Fruit fly (Drosophila melanogaster) whole organism, prepupa: ENCODE results near the gene CG11373.

ENCODE experiments used
- Blimp-1 ChIP-seq: fragments of 200-800 bp; sonication (Bioruptor generic); optimal IDR thresholded peaks from 3 replicates; lab custom pipeline; 2017; ENCODE audit warnings: missing biosample characterization, missing genetic modification characterization, mild to moderate bottlenecking, moderate library complexity, missing genetic modification reagents
- CG10631 ChIP-seq: fragments of 200-800 bp; sonication (Bioruptor generic); optimal IDR thresholded peaks from 2 replicates; lab custom pipeline; 2016; ENCODE audit warnings: missing biosample characterization, missing genetic modification characterization
- CG10669 ChIP-seq: fragments of 200-800 bp; sonication (Bioruptor generic); optimal IDR thresholded peaks from 3 replicates; lab custom pipeline; 2018; ENCODE audit warnings: missing biosample characterization, mild to moderate bottlenecking, missing genetic modification characterization, moderate library complexity
- CG11294 ChIP-seq: fragments of 200-800 bp; sonication (Bioruptor generic); IDR thresholded peaks from 2 replicates; pipeline ENCODE4 v1.3.6; 2022; ENCODE audit warnings: missing biosample characterization, missing genetic modification characterization
- CG3032 ChIP-seq: fragments of 200-800 bp; optimal IDR thresholded peaks from 2 replicates; lab custom pipeline; 2019; ENCODE audit warnings: missing biosample characterization, mild to moderate bottlenecking, missing genetic modification characterization, moderate library complexity
- CG31627 ChIP-seq: fragments of 200-800 bp; sonication (Bioruptor generic); optimal IDR thresholded peaks from 3 replicates; lab custom pipeline; 2016; ENCODE audit warnings: missing biosample characterization, missing genetic modification characterization
- CG32006 ChIP-seq: fragments of 200-800 bp; sonication (Bioruptor generic); optimal IDR thresholded peaks from 3 replicates; lab custom pipeline; 2017; ENCODE audit warnings: missing biosample characterization, mild to moderate bottlenecking, missing genetic modification characterization
- CG34406 ChIP-seq: fragments of 200-800 bp; sonication (Bioruptor generic); optimal IDR thresholded peaks from 3 replicates; lab custom pipeline; 2016; ENCODE audit warnings: missing biosample characterization, missing genetic modification characterization
- CG3919 ChIP-seq: fragments of 200-800 bp; sonication (Bioruptor generic); optimal IDR thresholded peaks from 3 replicates; lab custom pipeline; 2016; ENCODE audit warnings: missing biosample characterization, missing genetic modification characterization
- CG4318 ChIP-seq: fragments of 200-800 bp; sonication (Bioruptor generic); optimal IDR thresholded peaks from 3 replicates; lab custom pipeline; 2017; ENCODE audit warnings: missing biosample characterization, mild to moderate bottlenecking, missing genetic modification characterization
- CG6163 ChIP-seq: fragments of 200-800 bp; sonication (Bioruptor generic); IDR thresholded peaks from 3 replicates; pipeline ENCODE4 v1.3.6; 2022; ENCODE audit warnings: missing biosample characterization, missing genetic modification characterization
- CG6276 ChIP-seq: fragments of 200-800 bp; sonication (Bioruptor generic); optimal IDR thresholded peaks from 2 replicates; lab custom pipeline; 2017; ENCODE audit warnings: missing biosample characterization, mild to moderate bottlenecking, missing genetic modification characterization
- CG6808 ChIP-seq: fragments of 200-800 bp; sonication (Bioruptor generic); optimal IDR thresholded peaks from 3 replicates; lab custom pipeline; 2017; ENCODE audit warnings: missing biosample characterization, missing genetic modification characterization, mild to moderate bottlenecking, moderate library complexity, missing genetic modification reagents
- CG6854 ChIP-seq: fragments of 200-800 bp; sonication (Bioruptor generic); optimal IDR thresholded peaks from 2 replicates; lab custom pipeline; 2017; ENCODE audit warnings: missing biosample characterization, mild to moderate bottlenecking, missing genetic modification characterization
- CG7368 ChIP-seq: fragments of 200-800 bp; sonication (Bioruptor generic); optimal IDR thresholded peaks from 3 replicates; lab custom pipeline; 2016; ENCODE audit warnings: missing biosample characterization, missing genetic modification characterization
- CG8119 ChIP-seq: fragments of 200-800 bp; sonication (Bioruptor generic); IDR thresholded peaks from 3 replicates; pipeline ENCODE4 v1.3.6; 2022; ENCODE audit warnings: missing biosample characterization, missing genetic modification characterization
- CG8632 ChIP-seq: fragments of 200-800 bp; sonication (Bioruptor generic); optimal IDR thresholded peaks from 3 replicates; lab custom pipeline; 2016; ENCODE audit warnings: missing biosample characterization, missing genetic modification characterization
- CG9139 ChIP-seq: fragments of 200-800 bp; sonication (Bioruptor generic); optimal IDR thresholded peaks from 3 replicates; lab custom pipeline; 2017; ENCODE audit warnings: missing biosample characterization, mild to moderate bottlenecking, missing genetic modification characterization
- Eip78C ChIP-seq: fragments of 200-800 bp; sonication (Bioruptor generic); peaks from one replicate; lab custom pipeline; 2016; ENCODE audit warnings: missing biosample characterization, missing genetic modification characterization
- Ets21C ChIP-seq: fragments of 200-800 bp; sonication (Bioruptor generic); optimal IDR thresholded peaks from 3 replicates; lab custom pipeline; 2016; ENCODE audit warnings: missing biosample characterization, missing genetic modification characterization
- Ets96B ChIP-seq: fragments of 200-800 bp; optimal IDR thresholded peaks from 2 replicates; lab custom pipeline; 2019; ENCODE audit warnings: missing biosample characterization, mild to moderate bottlenecking, missing genetic modification characterization, moderate library complexity
- Gug ChIP-seq: fragments of 200-800 bp; sonication (Bioruptor generic); IDR thresholded peaks from 2 replicates; pipeline ENCODE4 v1.3.6; 2022; ENCODE audit warnings: missing biosample characterization, missing genetic modification characterization
- Hr39 ChIP-seq: fragments of 200-800 bp; sonication (Bioruptor generic); optimal IDR thresholded peaks from 2 replicates; lab custom pipeline; 2016; ENCODE audit warnings: missing biosample characterization, missing genetic modification characterization
- Hr4 ChIP-seq: fragments of 200-800 bp; sonication (Bioruptor generic); optimal IDR thresholded peaks from 3 replicates; lab custom pipeline; 2016; ENCODE audit warnings: missing biosample characterization, missing genetic modification characterization
- Lpt ChIP-seq: fragments of 200-800 bp; sonication (Bioruptor generic); optimal IDR thresholded peaks from 3 replicates; lab custom pipeline; 2016; ENCODE audit warnings: missing biosample characterization, missing genetic modification characterization
- Met ChIP-seq: fragments of 200-800 bp; sonication (Bioruptor generic); optimal IDR thresholded peaks from 3 replicates; lab custom pipeline; 2016; ENCODE audit warnings: missing biosample characterization, missing genetic modification characterization
- OdsH ChIP-seq: fragments of 200-800 bp; sonication (Bioruptor generic); optimal IDR thresholded peaks from 3 replicates; lab custom pipeline; 2016; ENCODE audit warnings: missing biosample characterization, missing genetic modification characterization
- Smox ChIP-seq: fragments of 200-800 bp; sonication (Bioruptor generic); optimal IDR thresholded peaks from 3 replicates; lab custom pipeline; 2016; ENCODE audit warnings: missing biosample characterization, missing genetic modification characterization
- Sox102F ChIP-seq: fragments of 200-800 bp; sonication (Bioruptor generic); optimal IDR thresholded peaks from 2 replicates; lab custom pipeline; 2016; ENCODE audit warnings: missing biosample characterization, mild to moderate bottlenecking, missing genetic modification characterization
- Sox14 ChIP-seq: fragments of 200-800 bp; sonication (Bioruptor generic); optimal IDR thresholded peaks from 3 replicates; lab custom pipeline; 2016; ENCODE audit warnings: missing biosample characterization, missing genetic modification characterization
- Sox15 ChIP-seq: fragments of 200-800 bp; sonication (Bioruptor generic); optimal IDR thresholded peaks from 3 replicates; lab custom pipeline; 2016; ENCODE audit warnings: missing biosample characterization, missing genetic modification characterization
- achi ChIP-seq: fragments of 200-800 bp; sonication (Bioruptor generic); optimal IDR thresholded peaks from 3 replicates; lab custom pipeline; 2016; ENCODE audit warnings: missing biosample characterization, missing genetic modification characterization
- acj6 ChIP-seq: fragments of 200-800 bp; sonication (Bioruptor generic); optimal IDR thresholded peaks from 3 replicates; lab custom pipeline; 2016; ENCODE audit warnings: missing biosample characterization, missing genetic modification characterization
- cyc ChIP-seq: fragments of 200-800 bp; sonication (Bioruptor generic); optimal IDR thresholded peaks from 3 replicates; lab custom pipeline; 2016; ENCODE audit warnings: missing biosample characterization, missing genetic modification characterization
- dac ChIP-seq: fragments of 200-800 bp; sonication (Bioruptor generic); optimal IDR thresholded peaks from 2 replicates; lab custom pipeline; 2017; ENCODE audit warnings: missing biosample characterization, mild to moderate bottlenecking, missing genetic modification characterization
- eg ChIP-seq: fragments of 200-800 bp; sonication (Bioruptor generic); IDR thresholded peaks from 3 replicates; pipeline ENCODE4 v1.3.6; 2022; ENCODE audit warnings: missing biosample characterization, missing genetic modification characterization
- esn ChIP-seq: fragments of 200-800 bp; sonication (Bioruptor generic); optimal IDR thresholded peaks from 2 replicates; lab custom pipeline; 2016; ENCODE audit warnings: missing biosample characterization, mild to moderate bottlenecking, missing genetic modification characterization, moderate library complexity
- fd59A ChIP-seq: fragments of 200-800 bp; sonication (Bioruptor generic); optimal IDR thresholded peaks from 2 replicates; lab custom pipeline; 2017; ENCODE audit warnings: missing biosample characterization, mild to moderate bottlenecking, missing genetic modification characterization, missing genetic modification reagents
- fkh ChIP-seq: fragments of 200-800 bp; sonication (Bioruptor generic); optimal IDR thresholded peaks from 3 replicates; lab custom pipeline; 2017; ENCODE audit warnings: missing biosample characterization, mild to moderate bottlenecking, missing genetic modification characterization, moderate library complexity
- net ChIP-seq: fragments of 200-800 bp; sonication (Bioruptor generic); optimal IDR thresholded peaks from 3 replicates; lab custom pipeline; 2016; ENCODE audit warnings: missing biosample characterization, missing genetic modification characterization
- pdm3 ChIP-seq: fragments of 200-800 bp; sonication (Bioruptor generic); optimal IDR thresholded peaks from 3 replicates; lab custom pipeline; 2016; ENCODE audit warnings: missing biosample characterization, missing genetic modification characterization
- salr ChIP-seq, 2 experiments: fragments of 200-800 bp; sonication (Bioruptor generic); optimal IDR thresholded peaks; 3 replicates each; lab custom pipeline; 2016 to 2018; ENCODE audit warnings: missing biosample characterization in 2 of 2, missing genetic modification characterization in 2 of 2, mild to moderate bottlenecking in 1 of 2
- ss ChIP-seq, 2 experiments: fragments of 200-800 bp; sonication (Bioruptor generic); optimal IDR thresholded peaks; 2 replicates in 1 of 2; 3 replicates in 1 of 2; lab custom pipeline; 2017 to 2018; ENCODE audit warnings: mild to moderate bottlenecking in 2 of 2, missing biosample characterization in 2 of 2, missing genetic modification characterization in 2 of 2, moderate library complexity in 1 of 2
- svp ChIP-seq: fragments of 200-800 bp; sonication (Bioruptor generic); peaks from one replicate; lab custom pipeline; 2016; ENCODE audit warnings: missing biosample characterization, missing genetic modification characterization
- topi ChIP-seq: fragments of 200-800 bp; sonication (Bioruptor generic); optimal IDR thresholded peaks from 3 replicates; lab custom pipeline; 2016; ENCODE audit warnings: missing biosample characterization, missing genetic modification characterization
- vri ChIP-seq: fragments of 200-800 bp; sonication (Bioruptor generic); optimal IDR thresholded peaks from 3 replicates; lab custom pipeline; 2016; ENCODE audit warnings: missing biosample characterization, mild to moderate bottlenecking, missing genetic modification characterization

CG11373 gene

dm6 chr3R:6006595-6006994 is 45.8 kb upstream of the CG11373 start:
- TF ChIP-seq svp (GFP tag; lab: Kevin White, UChicago) (peak; percentile 13), dac (GFP tag; lab: Kevin White, UChicago) (no peak), CG10631 (no peak), CG7368 (GFP tag; lab: Kevin White, UChicago) (no peak), Sox15 (no peak)

- TF ChIP-seq pdm3 (GFP tag; lab: Kevin White, UChicago), result no peak
- no peak for TF ChIP-seq CG7368 (GFP tag; lab: Kevin White, UChicago)
- TF ChIP-seq fd59A (GFP tag; lab: Kevin White, UChicago), result no peak
- TF ChIP-seq CG32006 (GFP tag; lab: Kevin White, UChicago), result no peak
- no peak for TF ChIP-seq Lpt
Measured at dm6 chr3R:5998831-5999230, 38.0 kb upstream of the CG11373 start.

DNA sequence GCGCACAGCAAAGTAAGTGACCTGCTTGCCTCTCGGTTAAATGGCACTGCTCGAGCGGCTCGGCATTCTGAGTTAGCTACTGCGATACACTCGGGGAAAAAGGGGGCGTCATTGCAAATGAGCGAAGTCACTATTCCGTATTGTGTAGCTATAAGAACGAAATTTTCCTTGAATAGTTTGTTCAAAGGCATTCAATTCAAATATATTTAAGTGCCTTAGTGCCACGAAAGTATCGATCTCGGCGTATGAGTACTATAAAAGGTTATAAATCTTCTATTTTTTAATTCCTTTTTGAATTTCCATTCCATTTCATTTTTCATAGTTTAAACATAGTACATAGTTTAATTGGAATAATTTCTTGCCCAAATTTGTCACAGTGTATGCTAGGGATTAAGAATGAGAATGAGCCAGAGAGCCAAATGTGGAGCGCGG is 37.5 kb upstream of the CG11373 start:
- TF ChIP-seq CG11294 (no peak), eg (GFP tag; lab: Robert Waterston, UW) (no peak), vri (GFP tag; lab: Kevin White, UChicago) (no peak), Met (GFP tag; lab: Kevin White, UChicago) (peak; percentile 42), CG8119 (GFP tag; lab: Robert Waterston, UW) (peak; percentile 32; the same call in 1 of the 3 replicates), CG10669 (peak; percentile 10), CG8632 (GFP tag; lab: Kevin White, UChicago) (no peak), Gug (GFP tag; lab: Robert Waterston, UW) (no peak), salr (GFP tag; optimal IDR thresholded peaks at IDR 0.05; lab: Kevin White, UChicago) (no peak), Blimp-1 (GFP tag; lab: Kevin White, UChicago) (no peak), achi (GFP tag; lab: Kevin White, UChicago) (peak; percentile 29), topi (GFP tag; lab: Kevin White, UChicago) (peak; percentile 7), fkh (GFP tag; lab: Kevin White, UChicago) (no peak), CG6163 (GFP tag; lab: Robert Waterston, UW) (no peak; the same call in 2 of the 3 replicates), CG10631 (peak; percentile 13), CG4318 (GFP tag; lab: Kevin White, UChicago) (peak; percentile 2), Sox15 (no peak), ss (GFP tag; optimal IDR thresholded peaks at IDR 0.05; lab: Kevin White, UChicago) (no peak), svp (GFP tag; lab: Kevin White, UChicago) (peak; percentile 61), OdsH (GFP tag; lab: Kevin White, UChicago) (peak; percentile 49), Eip78C (GFP tag; lab: Kevin White, UChicago) (peak; percentile 80), pdm3 (GFP tag; lab: Kevin White, UChicago) (peak; percentile 33), Sox14 (GFP tag; lab: Kevin White, UChicago) (peak; percentile 35), Ets96B (tag; lab: Kevin White, UChicago) (no peak), Ets21C (GFP tag; lab: Kevin White, UChicago) (no peak), cyc (peak; percentile 16), esn (GFP tag; lab: Kevin White, UChicago) (peak; percentile 39), Sox102F (GFP tag; lab: Kevin White, UChicago) (peak; percentile 9), acj6 (GFP tag; lab: Kevin White, UChicago) (peak; percentile 17), CG6808 (GFP tag; lab: Kevin White, UChicago) (no peak), Smox (peak; percentile 10), CG9139 (GFP tag; lab: Kevin White, UChicago) (no peak), CG3919 (GFP tag; lab: Kevin White, UChicago) (peak; percentile 43), CG6854 (no peak), CG34406 (no peak), CG32006 (GFP tag; lab: Kevin White, UChicago) (peak; percentile 57), CG3032 (tag; lab: Kevin White, UChicago) (no peak), CG31627 (peak; percentile 35), CG7368 (GFP tag; lab: Kevin White, UChicago) (no peak), fd59A (GFP tag; lab: Kevin White, UChicago) (peak; percentile 2), net (GFP tag; lab: Kevin White, UChicago) (no peak), Hr39 (GFP tag; lab: Kevin White, UChicago) (peak; percentile 20), CG6276 (GFP tag; lab: Kevin White, UChicago) (no peak), Hr4 (peak; percentile 34), Lpt (no peak)
